Worm (Caenorhabditis elegans): ENCODE data around the gene T23B12.5.

- TF ChIP-seq aly-2 (tag; optimal IDR thresholded peaks at IDR 0.05) (no peak), snpc-4 (tag; optimal IDR thresholded peaks at IDR 0.05) (no peak), nhr-12 (tag; optimal IDR thresholded peaks at IDR 0.05) (no peak), jun-1 (tag; optimal IDR thresholded peaks at IDR 0.05) (no peak), pqm-1 (tag; optimal IDR thresholded peaks at IDR 0.05) (no peak), nhr-43 (tag; optimal IDR thresholded peaks at IDR 0.05; ENCODE audit: poor library complexity, severe bottlenecking) (no peak), egl-5 (tag; optimal IDR thresholded peaks at IDR 0.05) (no peak), pha-4 (tag; optimal IDR thresholded peaks at IDR 0.05) (no peak), unc-39 (tag; optimal IDR thresholded peaks at IDR 0.05) (no peak), egl-27 (tag; optimal IDR thresholded peaks at IDR 0.05) (no peak), nhr-23 (tag; optimal IDR thresholded peaks at IDR 0.05) (no peak)
These were observed 37.4 kb downstream of the T23B12.5 start, which contains the start of gene F52E1.2 for ce11 chrV:8410406-8410805.
